Worm (Caenorhabditis elegans) whole organism, L3 larva: ENCODE measurements around the gene hlh-11.

ENCODE experiments used
- R02D3.7 ChIP-seq: fragments of 150-350 bp; optimal IDR thresholded peaks from 2 replicates; lab custom pipeline; 2014; ENCODE audit warnings: missing biosample characterization, missing genetic modification characterization
- ZK546.5 ChIP-seq: sonication (generic microtip); optimal IDR thresholded peaks from 2 replicates; lab custom pipeline; 2017; ENCODE audit warnings: missing biosample characterization, missing genetic modification characterization
- aly-2 ChIP-seq: fragments of 150-350 bp; optimal IDR thresholded peaks from 2 replicates; lab custom pipeline; 2014; ENCODE audit warnings: missing biosample characterization, missing genetic modification characterization
- ceh-82 ChIP-seq: fragments of 150-350 bp; optimal IDR thresholded peaks from 2 replicates; lab custom pipeline; 2014; ENCODE audit warnings: missing biosample characterization, missing genetic modification characterization
- egl-5 ChIP-seq: fragments of 150-350 bp; optimal IDR thresholded peaks from 2 replicates; lab custom pipeline; 2017; ENCODE audit warnings: missing biosample characterization, missing genetic modification reagents, missing genetic modification characterization, inconsistent platforms
- elt-1 ChIP-seq: fragments of 150-350 bp; optimal IDR thresholded peaks from 2 replicates; lab custom pipeline; 2014; ENCODE audit warnings: missing biosample characterization, missing genetic modification characterization
- elt-2 ChIP-seq: sonication (generic microtip); optimal IDR thresholded peaks from 2 replicates; lab custom pipeline; 2016; ENCODE audit warnings: missing genetic modification reagents, mild to moderate bottlenecking, missing genetic modification characterization, missing compliant biosample characterization
- elt-3 ChIP-seq, 3 experiments: fragments of 150-350 bp in 1 of 3; sonication (generic microtip) in 2 of 3; optimal IDR thresholded peaks; 2 replicates in 2 of 3; 4 replicates in 1 of 3; lab custom pipeline; 2014 to 2017; ENCODE audit warnings: missing biosample characterization in 3 of 3, missing genetic modification characterization in 3 of 3
- eor-1 ChIP-seq, 2 experiments: fragments of 150-350 bp; optimal IDR thresholded peaks; 2 replicates each; lab custom pipeline; 2014 to 2018; ENCODE audit warnings: missing biosample characterization in 2 of 2, missing genetic modification characterization in 2 of 2
- fkh-10 ChIP-seq: sonication (generic microtip); optimal IDR thresholded peaks from 2 replicates; lab custom pipeline; 2017; ENCODE audit warnings: missing biosample characterization, missing genetic modification reagents, missing genetic modification characterization
- fkh-2 ChIP-seq: fragments of 150-350 bp; optimal IDR thresholded peaks from 2 replicates; lab custom pipeline; 2014; ENCODE audit warnings: missing biosample characterization, missing genetic modification reagents, missing genetic modification characterization
- fos-1 ChIP-seq: fragments of 150-350 bp; optimal IDR thresholded peaks from 2 replicates; lab custom pipeline; 2014; ENCODE audit warnings: missing biosample characterization, missing genetic modification characterization
- hmg-11 ChIP-seq: sonication (generic microtip); optimal IDR thresholded peaks from 2 replicates; lab custom pipeline; 2016; ENCODE audit warnings: missing genetic modification characterization, missing compliant biosample characterization
- jun-1 ChIP-seq: fragments of 150-350 bp; optimal IDR thresholded peaks from 2 replicates; lab custom pipeline; 2014; ENCODE audit warnings: missing biosample characterization, missing genetic modification reagents, missing genetic modification characterization
- lin-15B ChIP-seq: fragments of 150-350 bp; optimal IDR thresholded peaks from 2 replicates; lab custom pipeline; 2014; ENCODE audit warnings: missing biosample characterization, missing genetic modification characterization
- lin-39 ChIP-seq: fragments of 150-350 bp; optimal IDR thresholded peaks from 2 replicates; lab custom pipeline; 2018; ENCODE audit warnings: missing biosample characterization, missing genetic modification reagents, missing genetic modification characterization
- mdl-1 ChIP-seq: fragments of 150-350 bp; optimal IDR thresholded peaks from 2 replicates; lab custom pipeline; 2014; ENCODE audit warnings: missing biosample characterization, missing genetic modification characterization
- mml-1 ChIP-seq: fragments of 150-350 bp; sonication (generic microtip); optimal IDR thresholded peaks from 3 replicates; lab custom pipeline; 2014; ENCODE audit warnings: missing biosample characterization, missing genetic modification characterization
- nfya-1 ChIP-seq: sonication (generic microtip); optimal IDR thresholded peaks from 2 replicates; lab custom pipeline; 2017; ENCODE audit warnings: missing genetic modification characterization, mild to moderate bottlenecking, missing compliant biosample characterization, antibody characterized with exemption, moderate library complexity; ENCODE audit not compliant: insufficient read depth
- nhr-23 ChIP-seq: fragments of 150-350 bp; optimal IDR thresholded peaks from 2 replicates; lab custom pipeline; 2014; ENCODE audit warnings: missing biosample characterization, missing genetic modification reagents, missing genetic modification characterization
- nhr-25 ChIP-seq: sonication (generic microtip); optimal IDR thresholded peaks from 2 replicates; lab custom pipeline; 2017; ENCODE audit warnings: missing biosample characterization, missing genetic modification characterization
- nhr-28 ChIP-seq: fragments of 150-350 bp; optimal IDR thresholded peaks from 2 replicates; lab custom pipeline; 2014; ENCODE audit warnings: missing biosample characterization, missing genetic modification characterization
- nhr-43 ChIP-seq: sonication (generic microtip); optimal IDR thresholded peaks from 2 replicates; lab custom pipeline; 2016; ENCODE audit warnings: mild to moderate bottlenecking, missing genetic modification characterization, missing compliant biosample characterization; ENCODE audit not compliant: poor library complexity, severe bottlenecking
- nhr-67 ChIP-seq: fragments of 150-350 bp; optimal IDR thresholded peaks from 2 replicates; lab custom pipeline; 2014; ENCODE audit warnings: missing biosample characterization, missing genetic modification characterization
- pqm-1 ChIP-seq: fragments of 150-350 bp; optimal IDR thresholded peaks from 2 replicates; lab custom pipeline; 2017; ENCODE audit warnings: missing biosample characterization, missing genetic modification characterization, inconsistent platforms
- skn-1 ChIP-seq: fragments of 150-350 bp; optimal IDR thresholded peaks from 2 replicates; lab custom pipeline; 2014; ENCODE audit warnings: missing biosample characterization, missing genetic modification characterization
- snpc-4 ChIP-seq: fragments of 150-350 bp; optimal IDR thresholded peaks from 2 replicates; lab custom pipeline; 2014; ENCODE audit warnings: missing biosample characterization, missing genetic modification characterization
- tbx-2 ChIP-seq: sonication (generic microtip); optimal IDR thresholded peaks from 2 replicates; lab custom pipeline; 2016; ENCODE audit warnings: mild to moderate bottlenecking, missing genetic modification characterization, missing compliant biosample characterization
- unc-39 ChIP-seq: sonication (generic microtip); optimal IDR thresholded peaks from 4 replicates; lab custom pipeline; 2017; ENCODE audit warnings: missing biosample characterization, missing genetic modification characterization
- zag-1 ChIP-seq: fragments of 150-350 bp; optimal IDR thresholded peaks from 2 replicates; lab custom pipeline; 2014; ENCODE audit warnings: missing biosample characterization, missing genetic modification characterization
- ztf-11 ChIP-seq: fragments of 150-350 bp; optimal IDR thresholded peaks from 2 replicates; lab custom pipeline; 2014; ENCODE audit warnings: missing biosample characterization, missing genetic modification characterization
- ztf-4 ChIP-seq: fragments of 150-350 bp; optimal IDR thresholded peaks from 2 replicates; lab custom pipeline; 2014; ENCODE audit warnings: missing biosample characterization, missing genetic modification characterization

The hlh-11 gene

DNA sequence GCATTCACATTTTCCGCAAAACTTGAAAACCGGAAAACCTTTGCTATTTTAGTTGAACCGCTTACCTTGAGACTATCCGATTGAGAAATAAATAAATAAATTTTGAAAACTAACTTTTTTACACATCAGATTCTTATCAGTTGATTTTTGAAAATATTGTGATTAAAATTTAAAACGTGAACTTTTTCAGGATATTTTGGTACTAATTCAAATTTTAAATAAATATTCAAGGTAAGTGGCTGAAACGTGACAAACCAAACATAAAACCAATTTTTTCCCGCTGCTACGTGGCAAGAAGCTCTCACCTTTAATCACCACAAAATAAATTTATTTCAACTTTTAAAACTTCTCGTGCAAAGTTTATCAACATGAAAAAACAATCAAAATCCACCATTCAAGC, 32.4 kb downstream of the hlh-11 start, which contains the start of gene C15H7.3:
Gene C15H7.3, minus strand, starts transcription at position 101 of the 400 bp plus-strand sequence.
- TF ChIP-seq elt-1 (tag; lab: Kevin White, UChicago) = no peak
- TF ChIP-seq lin-39 (tag; lab: Kevin White, UChicago) = no peak
- TF ChIP-seq elt-2 (tag; lab: Kevin White, UChicago) = no peak
- TF ChIP-seq ZK546.5 (tag; lab: Kevin White, UChicago) = no peak
- TF ChIP-seq zag-1 = no peak
- TF ChIP-seq mml-1 (tag; lab: Kevin White, UChicago) = no peak
- no peak for TF ChIP-seq nfya-1 (tag; lab: Kevin White, UChicago)
- no peak for TF ChIP-seq unc-39
- no peak for TF ChIP-seq pqm-1 (tag; lab: Kevin White, UChicago)
- TF ChIP-seq nhr-23 = no peak
- TF ChIP-seq snpc-4 = no peak
- no peak for TF ChIP-seq nhr-67 (tag; lab: Kevin White, UChicago)

DNA sequence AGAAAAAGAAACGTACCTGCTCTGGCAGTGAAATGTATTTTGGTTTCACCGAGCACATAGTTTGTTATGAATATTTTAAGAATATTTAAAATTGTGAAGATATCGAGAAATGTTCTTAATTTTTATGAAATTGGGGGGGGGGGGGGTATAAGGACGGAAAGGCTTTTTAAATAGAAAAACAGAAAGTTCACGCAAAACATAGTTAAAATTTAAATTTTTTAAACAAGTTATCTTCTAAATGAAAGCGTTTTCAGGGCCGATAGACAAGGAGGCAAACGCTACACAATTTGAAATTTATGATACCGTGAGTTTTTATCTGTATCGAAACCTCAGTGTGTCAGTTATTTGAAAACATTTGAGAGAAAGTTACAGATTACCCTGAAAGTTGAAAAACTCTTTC, 36.3 kb downstream of the hlh-11 start, which contains the start of gene C15H7.4:
Gene C15H7.4, minus strand, starts transcription at position 101 of the 400 bp plus-strand sequence.
- TF ChIP-seq unc-39 (no peak), skn-1 (tag; lab: Kevin White, UChicago) (no peak), elt-2 (tag; lab: Kevin White, UChicago) (no peak), nhr-28 (tag; lab: Kevin White, UChicago) (no peak), jun-1 (tag; lab: Kevin White, UChicago) (no peak), eor-1 (tag; optimal IDR thresholded peaks at IDR 0.05; lab: Kevin White, UChicago) (no peak), tbx-2 (tag; lab: Kevin White, UChicago) (no peak), fkh-10 (no peak), egl-5 (tag; lab: Kevin White, UChicago) (no peak), ztf-4 (tag; lab: Kevin White, UChicago) (no peak), elt-1 (tag; lab: Kevin White, UChicago) (no peak), nhr-23 (no peak), zag-1 (no peak)

DNA sequence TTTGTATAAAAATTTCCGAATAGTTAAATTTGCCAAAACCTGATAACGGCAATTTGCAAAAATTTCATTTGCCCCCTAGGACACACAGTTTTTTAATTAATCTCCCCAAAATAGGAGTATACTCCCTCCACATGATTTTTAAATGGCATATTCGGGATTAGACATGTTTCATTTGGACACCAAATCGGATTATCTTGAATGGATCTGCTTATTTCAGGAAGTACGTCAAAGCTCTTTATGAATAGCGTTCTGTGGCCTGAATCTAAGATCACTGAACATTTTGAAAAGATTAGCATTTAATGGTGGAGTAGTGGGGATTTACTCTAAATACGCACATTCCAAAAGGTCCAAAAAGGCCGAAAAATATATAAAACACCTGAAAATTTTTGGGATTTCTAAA, 39.1 kb downstream of the hlh-11 start:
- TF ChIP-seq elt-3 (tag; optimal IDR thresholded peaks at IDR 0.05; lab: Kevin White, UChicago) = no peak
- no peak for TF ChIP-seq elt-1 (tag; lab: Kevin White, UChicago)
- no peak for TF ChIP-seq lin-39 (tag; lab: Kevin White, UChicago)
- no peak for TF ChIP-seq tbx-2 (tag; lab: Kevin White, UChicago)
- TF ChIP-seq fkh-2 = no peak
- TF ChIP-seq mdl-1 (tag; lab: Kevin White, UChicago) = no peak
- no peak for TF ChIP-seq fos-1
- TF ChIP-seq ceh-82 = no peak
- no peak for TF ChIP-seq nhr-67 (tag; lab: Kevin White, UChicago)

DNA sequence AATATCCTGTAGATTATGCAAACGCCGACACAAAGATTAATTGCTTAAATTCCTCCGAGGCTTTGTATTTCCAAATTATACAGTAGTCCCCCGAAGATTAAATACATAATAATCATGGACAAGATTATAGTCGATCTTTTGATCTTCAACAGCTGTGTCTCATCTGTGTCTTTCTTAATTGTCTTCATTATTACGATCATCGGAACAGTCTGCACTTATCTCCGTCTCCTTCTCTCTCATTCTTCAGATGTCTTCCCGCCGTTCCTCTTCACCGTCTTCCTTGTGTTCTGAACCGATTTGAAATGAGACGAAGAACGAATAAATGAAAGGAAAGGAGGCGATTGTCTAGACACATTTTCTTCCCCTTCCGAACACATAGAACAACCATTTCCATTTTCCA, 41.6 kb downstream of the hlh-11 start:
- TF ChIP-seq ceh-82 (no peak), fkh-2 (no peak), nhr-25 (tag; lab: Kevin White, UChicago) (peak; percentile 53), nhr-23 (peak; percentile 69), aly-2 (no peak), egl-5 (tag; lab: Kevin White, UChicago) (no peak), hmg-11 (peak; percentile 34), nfya-1 (tag; lab: Kevin White, UChicago) (no peak), nhr-28 (tag; lab: Kevin White, UChicago) (no peak), ztf-11 (no peak), nhr-43 (tag; lab: Kevin White, UChicago) (peak; percentile 61)

DNA sequence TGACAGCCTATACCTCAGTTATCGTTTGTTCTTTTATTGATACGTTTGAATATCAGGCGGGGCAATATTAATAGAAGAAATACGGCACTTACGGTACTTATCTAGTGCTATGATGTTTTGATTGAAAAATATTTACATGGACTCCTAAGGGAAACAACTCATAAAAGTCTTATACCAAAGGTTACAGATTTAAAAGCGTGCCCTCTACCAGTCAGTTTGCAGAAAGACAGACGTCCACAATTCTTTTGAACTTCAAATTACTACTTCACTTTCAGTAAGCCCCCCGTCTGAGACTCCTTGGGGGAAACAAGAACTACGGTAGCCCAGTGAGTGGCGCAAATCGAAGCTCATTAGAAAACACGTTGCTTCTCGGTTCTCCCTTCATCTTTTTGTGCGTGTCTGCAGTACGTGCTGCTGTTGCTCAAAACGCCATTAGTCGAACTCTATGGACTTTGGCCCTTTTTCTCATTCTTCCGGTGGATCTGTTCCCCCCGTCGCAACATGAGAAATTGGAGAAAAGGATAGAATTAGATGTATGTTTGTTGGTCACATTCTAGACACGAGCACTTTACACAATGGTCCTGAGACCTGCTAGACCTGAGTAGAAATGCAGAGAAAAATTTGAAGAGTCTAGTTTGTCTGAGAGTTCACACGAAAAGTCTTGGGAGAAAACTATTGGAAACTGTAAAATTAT, 42.9 kb downstream of the hlh-11 start:
- TF ChIP-seq R02D3.7 (tag; lab: Kevin White, UChicago) (no peak), lin-15B (tag; lab: Kevin White, UChicago) (peak; percentile 5), nfya-1 (tag; lab: Kevin White, UChicago) (peak; percentile 47), lin-39 (tag; lab: Kevin White, UChicago) (peak; percentile 58), fos-1 (no peak)
